Fruit fly (Drosophila melanogaster): ENCODE data around the gene hll.

Gene hll

dm6 chr2L:14026778-14027177 is at the start of gene hll:
Gene hll (plus strand): TSS chr2L:14027001.
- TF ChIP-seq Sin3A (optimal IDR thresholded peaks at IDR 0.05), result no peak
- TF ChIP-seq h (optimal IDR thresholded peaks at IDR 0.05), result no peak
- TF ChIP-seq ttk (optimal IDR thresholded peaks at IDR 0.05), result no peak
- TF ChIP-seq Myc (optimal IDR thresholded peaks at IDR 0.05), result no peak
- no peak for TF ChIP-seq insv (optimal IDR thresholded peaks at IDR 0.05)
- TF ChIP-seq psq (optimal IDR thresholded peaks at IDR 0.05), result no peak

- TF ChIP-seq insv (optimal IDR thresholded peaks at IDR 0.05), result no peak
- no peak for TF ChIP-seq Sin3A (optimal IDR thresholded peaks at IDR 0.05)
- no peak for TF ChIP-seq psq (optimal IDR thresholded peaks at IDR 0.05)
- TF ChIP-seq h (optimal IDR thresholded peaks at IDR 0.05), result no peak
- no peak for TF ChIP-seq ttk (optimal IDR thresholded peaks at IDR 0.05)
- no peak for TF ChIP-seq Myc (optimal IDR thresholded peaks at IDR 0.05)
Observed at dm6 chr2L:13977073-13977472, 49.7 kb upstream of the hll start, which contains the start of gene Cyp28a5. Gene Cyp28a5 (plus strand): TSS chr2L:13977302.

dm6 chr2L:13979826-13980225 is 47.0 kb upstream of the hll start, which contains the start of gene NimC2:
Gene NimC2 (plus strand): TSS chr2L:13980126.
- TF ChIP-seq psq (optimal IDR thresholded peaks at IDR 0.05), result no peak

- TF ChIP-seq psq (optimal IDR thresholded peaks at IDR 0.05), result no peak
- no peak for TF ChIP-seq ttk (optimal IDR thresholded peaks at IDR 0.05)
- no peak for TF ChIP-seq Sin3A (optimal IDR thresholded peaks at IDR 0.05)
- TF ChIP-seq h (optimal IDR thresholded peaks at IDR 0.05), result no peak
- TF ChIP-seq insv (optimal IDR thresholded peaks at IDR 0.05), result no peak
- no peak for TF ChIP-seq Myc (optimal IDR thresholded peaks at IDR 0.05)
Observed at dm6 chr2L:13998952-13999351, 27.8 kb upstream of the hll start.

- no peak for TF ChIP-seq insv (optimal IDR thresholded peaks at IDR 0.05)
- no peak for TF ChIP-seq ttk (optimal IDR thresholded peaks at IDR 0.05)
- TF ChIP-seq h (optimal IDR thresholded peaks at IDR 0.05), result no peak
- TF ChIP-seq Myc (optimal IDR thresholded peaks at IDR 0.05), result no peak
- no peak for TF ChIP-seq psq (optimal IDR thresholded peaks at IDR 0.05)
- no peak for TF ChIP-seq Sin3A (optimal IDR thresholded peaks at IDR 0.05)
Observed at dm6 chr2L:14001078-14001477, 25.7 kb upstream of the hll start, which contains the start of gene rk. Gene rk (minus strand): TSS chr2L:14001248.

- no peak for TF ChIP-seq insv (optimal IDR thresholded peaks at IDR 0.05)
- no peak for TF ChIP-seq Sin3A (optimal IDR thresholded peaks at IDR 0.05)
Observed at dm6 chr2L:14001887-14002286, 24.9 kb upstream of the hll start.

- no peak for TF ChIP-seq Sin3A (optimal IDR thresholded peaks at IDR 0.05)
- no peak for TF ChIP-seq psq (optimal IDR thresholded peaks at IDR 0.05)
- TF ChIP-seq Myc (optimal IDR thresholded peaks at IDR 0.05), result no peak
- TF ChIP-seq h (optimal IDR thresholded peaks at IDR 0.05), result no peak
- no peak for TF ChIP-seq insv (optimal IDR thresholded peaks at IDR 0.05)
- no peak for TF ChIP-seq ttk (optimal IDR thresholded peaks at IDR 0.05)
Observed at dm6 chr2L:14007801-14008200, 19.0 kb upstream of the hll start, which contains the start of gene CG42692. Gene CG42692 (plus strand): TSS chr2L:14008101.

dm6 chr2L:14010410-14010809 is 16.4 kb upstream of the hll start:
- TF ChIP-seq ttk (optimal IDR thresholded peaks at IDR 0.05) (no peak), Myc (optimal IDR thresholded peaks at IDR 0.05) (no peak), h (optimal IDR thresholded peaks at IDR 0.05) (no peak), insv (optimal IDR thresholded peaks at IDR 0.05) (no peak), Sin3A (optimal IDR thresholded peaks at IDR 0.05) (no peak), psq (optimal IDR thresholded peaks at IDR 0.05) (no peak)

- TF ChIP-seq Sin3A (optimal IDR thresholded peaks at IDR 0.05), result no peak
- TF ChIP-seq Myc (optimal IDR thresholded peaks at IDR 0.05), result no peak
- TF ChIP-seq insv (optimal IDR thresholded peaks at IDR 0.05), result no peak
- no peak for TF ChIP-seq h (optimal IDR thresholded peaks at IDR 0.05)
- TF ChIP-seq psq (optimal IDR thresholded peaks at IDR 0.05), result no peak
- no peak for TF ChIP-seq ttk (optimal IDR thresholded peaks at IDR 0.05)
Observed at dm6 chr2L:14011591-14012303, 15.1 kb upstream of the hll start.

- TF ChIP-seq psq (optimal IDR thresholded peaks at IDR 0.05), result no peak
- no peak for TF ChIP-seq ttk (optimal IDR thresholded peaks at IDR 0.05)
- TF ChIP-seq Myc (optimal IDR thresholded peaks at IDR 0.05), result no peak
- TF ChIP-seq h (optimal IDR thresholded peaks at IDR 0.05), result no peak
- no peak for TF ChIP-seq insv (optimal IDR thresholded peaks at IDR 0.05)
- no peak for TF ChIP-seq Sin3A (optimal IDR thresholded peaks at IDR 0.05)
Observed at dm6 chr2L:14012304-14013054, 14.3 kb upstream of the hll start, which contains the start of gene bgm. Gene bgm (plus strand): TSS chr2L:14013004.

- TF ChIP-seq Myc (optimal IDR thresholded peaks at IDR 0.05) (no peak), h (optimal IDR thresholded peaks at IDR 0.05) (no peak), psq (optimal IDR thresholded peaks at IDR 0.05) (no peak), Sin3A (optimal IDR thresholded peaks at IDR 0.05) (no peak), ttk (optimal IDR thresholded peaks at IDR 0.05) (no peak), insv (optimal IDR thresholded peaks at IDR 0.05) (no peak)
Observed at dm6 chr2L:14013478-14013877, 13.3 kb upstream of the hll start.

- TF ChIP-seq ttk (optimal IDR thresholded peaks at IDR 0.05) (no peak), Myc (optimal IDR thresholded peaks at IDR 0.05) (no peak), insv (optimal IDR thresholded peaks at IDR 0.05) (no peak), Sin3A (optimal IDR thresholded peaks at IDR 0.05) (no peak), h (optimal IDR thresholded peaks at IDR 0.05) (no peak), psq (optimal IDR thresholded peaks at IDR 0.05) (no peak)
Observed at dm6 chr2L:14015109-14015508, 11.7 kb upstream of the hll start.
